Worm (Caenorhabditis elegans): ENCODE results near the gene nex-3.

ce11 chrIII:4413099-4413498 is 28.8 kb upstream of the nex-3 start, which contains the start of gene mpc-1:
- TF ChIP-seq nhr-77 (tag; optimal IDR thresholded peaks at IDR 0.05): no peak
- TF ChIP-seq snpc-4 (tag; optimal IDR thresholded peaks at IDR 0.05): no peak
- TF ChIP-seq nhr-25 (tag; optimal IDR thresholded peaks at IDR 0.05): no peak
- no peak for TF ChIP-seq lin-13 (GFP tag; optimal IDR thresholded peaks at IDR 0.05)

Data from whole organism, L2 larva.